Fruit fly (Drosophila melanogaster): ENCODE data around the gene Scgdelta.

- TF ChIP-seq sqz (GFP tag; optimal IDR thresholded peaks at IDR 0.05) (no peak), Stat92E (GFP tag; optimal IDR thresholded peaks at IDR 0.05) (no peak), wor (GFP tag; IDR thresholded peaks at IDR 0.05) (no peak), CG2202 (tag; optimal IDR thresholded peaks at IDR 0.05) (no peak), CG11093 (GFP tag; IDR thresholded peaks at IDR 0.05) (no peak), bab2 (GFP tag; optimal IDR thresholded peaks at IDR 0.05) (no peak), Fer2 (tag; optimal IDR thresholded peaks at IDR 0.05) (no peak)
Observed at dm6 chrX:1691475-1691874, 62.4 kb downstream of the Scgdelta start.

All from whole organism, embryonic.